Worm (Caenorhabditis elegans) whole organism, early embryonic: Measurements from ENCODE around the gene ant-1.3.
"Not testable (repeated sequence)": the region's sequence is repeated elsewhere in the genome, so short reads cannot be mapped to it uniquely, and the experiment has no call there.

ENCODE experiments used
- B0310.2 ChIP-seq: sonication (generic microtip); optimal IDR thresholded peaks from 2 replicates; lab custom pipeline; 2016; ENCODE audit warnings: mild to moderate bottlenecking, missing genetic modification characterization, missing compliant biosample characterization
- F13C5.2 ChIP-seq: sonication (generic microtip); optimal IDR thresholded peaks from 2 replicates; lab custom pipeline; 2017; ENCODE audit warnings: mild to moderate bottlenecking, missing genetic modification characterization, inconsistent platforms, missing compliant biosample characterization
- aly-1 ChIP-seq: sonication (generic microtip); optimal IDR thresholded peaks from 2 replicates; lab custom pipeline; 2016; ENCODE audit warnings: missing genetic modification characterization, missing compliant biosample characterization
- ama-1 ChIP-seq: fragments of 150-350 bp; optimal IDR thresholded peaks from 2 replicates; lab custom pipeline; 2014
- ceh-13 ChIP-seq: fragments of 200-800 bp; sonication (Bioruptor generic); optimal IDR thresholded peaks from 2 replicates; lab custom pipeline; 2018; ENCODE audit warnings: mild to moderate bottlenecking, missing genetic modification characterization, missing compliant biosample characterization
- ceh-36 ChIP-seq: sonication (generic microtip); optimal IDR thresholded peaks from 2 replicates; lab custom pipeline; 2016; ENCODE audit warnings: missing genetic modification characterization, inconsistent platforms, missing compliant biosample characterization
- ets-7 ChIP-seq: sonication (generic microtip); optimal IDR thresholded peaks from 2 replicates; lab custom pipeline; 2016; ENCODE audit warnings: missing genotype, missing genetic modification characterization, missing compliant biosample characterization
- flt-1 ChIP-seq: fragments of 200-800 bp; sonication (Bioruptor generic); IDR thresholded peaks from 2 replicates; pipeline ENCODE4 v1.3.6; 2022; ENCODE audit warnings: missing genetic modification characterization, missing compliant biosample characterization
- hmbx-1 ChIP-seq: sonication (generic microtip); optimal IDR thresholded peaks from 2 replicates; lab custom pipeline; 2016; ENCODE audit warnings: mild to moderate bottlenecking, missing genetic modification characterization, missing compliant biosample characterization
- hmg-4 ChIP-seq: fragments of 200-800 bp; sonication (Bioruptor generic); optimal IDR thresholded peaks from 2 replicates; lab custom pipeline; 2018; ENCODE audit warnings: mild to moderate bottlenecking, missing genetic modification characterization, missing compliant biosample characterization
- hnd-1 ChIP-seq: sonication (generic microtip); optimal IDR thresholded peaks from 2 replicates; lab custom pipeline; 2016; ENCODE audit warnings: missing genetic modification characterization, missing compliant biosample characterization
- pes-1 ChIP-seq: fragments of 200-800 bp; sonication (Bioruptor generic); IDR thresholded peaks from 2 replicates; pipeline ENCODE4 v1.3.6; 2022; ENCODE audit warnings: missing genetic modification reagents, missing genetic modification characterization, missing compliant biosample characterization
- scrt-1 ChIP-seq: fragments of 200-800 bp; sonication (Bioruptor generic); IDR thresholded peaks from 2 replicates; pipeline ENCODE4 v1.3.6; 2022; ENCODE audit warnings: missing genetic modification characterization, missing compliant biosample characterization
- sea-1 ChIP-seq: fragments of 200-800 bp; sonication (Bioruptor generic); conservative IDR thresholded peaks from 2 replicates; pipeline ENCODE4 v1.3.6; 2022; ENCODE audit warnings: missing genetic modification characterization, missing compliant biosample characterization
- tbx-11 ChIP-seq: fragments of 200-800 bp; sonication (Bioruptor generic); IDR thresholded peaks from 2 replicates; pipeline ENCODE4 v1.3.6; 2022; ENCODE audit warnings: missing genetic modification characterization, missing compliant biosample characterization
- tbx-37 ChIP-seq: fragments of 200-800 bp; sonication (Bioruptor generic); conservative IDR thresholded peaks from 2 replicates; pipeline ENCODE4 v1.3.6; 2022; ENCODE audit warnings: missing genetic modification reagents, missing genetic modification characterization, missing compliant biosample characterization
- tra-4 ChIP-seq: sonication (generic microtip); optimal IDR thresholded peaks from 2 replicates; lab custom pipeline; 2017; ENCODE audit warnings: missing genetic modification characterization, missing compliant biosample characterization

ant-1.3 gene

DNA sequence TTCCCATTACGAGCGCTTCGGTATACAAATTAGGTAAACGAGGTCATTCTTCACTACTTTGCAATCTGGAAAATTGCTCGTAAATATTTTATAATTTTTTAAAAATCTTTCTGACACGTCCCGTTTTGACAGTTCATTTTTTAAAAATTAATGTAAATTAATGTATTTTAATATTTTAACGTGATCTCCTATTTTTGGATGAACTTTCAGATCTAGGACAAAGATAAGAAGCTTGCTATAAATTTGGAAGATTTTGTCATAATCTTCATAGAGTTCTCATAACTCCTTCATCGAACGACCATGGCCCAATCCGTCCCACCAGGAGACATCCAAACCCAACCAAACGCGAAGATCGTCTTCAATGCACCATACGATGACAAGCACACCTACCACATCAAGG lies 20.4 kb downstream of the ant-1.3 start, which contains the start of gene msp-76:
TSS of gene msp-76 (plus strand) at position 301 of the 400 bp plus-strand sequence.
- TF ChIP-seq hnd-1, tra-4, ets-7 (tag; lab: Kevin White, UChicago): not testable (repeated sequence)

DNA sequence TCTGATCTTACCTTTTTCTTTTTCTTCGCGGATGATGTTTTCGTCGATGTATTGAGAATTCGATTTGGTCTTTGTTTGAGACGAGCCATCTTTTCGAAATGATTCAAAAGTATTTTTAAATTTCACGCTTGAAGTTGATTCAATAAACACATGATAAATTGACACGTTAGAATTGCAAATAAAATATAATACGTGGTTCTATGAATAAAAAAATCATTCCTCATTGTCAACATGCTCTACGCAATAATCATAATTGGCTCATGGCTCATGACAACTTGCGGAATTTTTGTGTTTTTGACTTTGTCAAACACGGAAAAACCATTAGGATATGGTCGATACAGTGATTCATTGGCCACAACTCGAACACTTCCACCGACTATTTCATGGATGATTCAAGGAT lies 25.7 kb downstream of the ant-1.3 start, which contains the start of the genes htas-1 and ZK1251.3:
TSS of gene htas-1 (minus strand) at position 101 of the 400 bp plus-strand sequence.
TSS of gene ZK1251.3 (plus strand) at position 226 of the 400 bp plus-strand sequence.
- TF ChIP-seq hnd-1 (tag; lab: Kevin White, UChicago) = no peak
- TF ChIP-seq hmbx-1 = no peak
- TF ChIP-seq F13C5.2 (tag; lab: Kevin White, UChicago) = no peak
- TF ChIP-seq aly-1 = no peak
- TF ChIP-seq tbx-37 (GFP tag; lab: Robert Waterston, UW) = no peak
- no peak for TF ChIP-seq tra-4 (tag; lab: Kevin White, UChicago)
- no peak for TF ChIP-seq hmg-4 (GFP tag; lab: Kevin White, UChicago)
- TF ChIP-seq B0310.2 (tag; lab: Kevin White, UChicago) = no peak
- no peak for TF ChIP-seq ets-7 (tag; lab: Kevin White, UChicago)
- TF ChIP-seq ceh-36 (tag; lab: Kevin White, UChicago) = no peak
- no peak for TF ChIP-seq ceh-13 (GFP tag; lab: Kevin White, UChicago)
- TF ChIP-seq pes-1 (GFP tag; lab: Robert Waterston, UW) = no peak
- TF ChIP-seq ama-1 (lab: Kevin White, UChicago) = no peak
- no peak for TF ChIP-seq tbx-11 (GFP tag; lab: Robert Waterston, UW)
- no peak for TF ChIP-seq scrt-1 (GFP tag; lab: Robert Waterston, UW)
- TF ChIP-seq sea-1 (GFP tag; lab: Robert Waterston, UW) = no peak
- TF ChIP-seq flt-1 (GFP tag; lab: Robert Waterston, UW) = no peak

ce11 chrIV:9682514-9682913 lies 26.6 kb downstream of the ant-1.3 start, which contains the start of gene ins-7:
Gene ins-7, minus strand, starts transcription at chrIV:9682845.
- TF ChIP-seq ceh-36 (tag; lab: Kevin White, UChicago) (no peak), hmg-4 (GFP tag; lab: Kevin White, UChicago) (no peak), F13C5.2 (tag; lab: Kevin White, UChicago) (no peak), scrt-1 (GFP tag; lab: Robert Waterston, UW) (no peak)

DNA sequence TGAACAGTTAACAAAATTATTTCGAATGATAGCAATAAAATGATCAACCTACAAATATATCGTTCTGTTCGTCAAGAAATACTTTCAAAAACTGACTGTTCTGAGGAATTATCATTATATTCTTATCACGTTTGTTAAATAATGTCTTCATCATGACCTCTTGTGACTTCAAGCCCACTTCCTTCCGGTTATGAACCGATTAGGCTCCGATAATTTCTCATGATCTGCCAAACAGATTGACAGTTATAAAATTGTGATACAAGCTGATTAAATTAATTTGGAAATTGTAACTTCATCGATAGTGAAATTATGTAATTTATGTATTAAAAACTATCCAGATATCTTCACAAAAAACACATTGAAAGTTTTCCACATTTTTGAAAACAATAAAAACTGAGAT lies 28.3 kb downstream of the ant-1.3 start, which contains the start of gene ins-8:
TSS of gene ins-8 (minus strand) at position 101 of the 400 bp plus-strand sequence.
- TF ChIP-seq tra-4 (tag; lab: Kevin White, UChicago) (no peak), hmg-4 (GFP tag; lab: Kevin White, UChicago) (no peak), flt-1 (GFP tag; lab: Robert Waterston, UW) (no peak), F13C5.2 (tag; lab: Kevin White, UChicago) (no peak), hmbx-1 (no peak), aly-1 (no peak), ama-1 (lab: Kevin White, UChicago) (no peak), tbx-37 (GFP tag; lab: Robert Waterston, UW) (no peak), ceh-36 (tag; lab: Kevin White, UChicago) (no peak), B0310.2 (tag; lab: Kevin White, UChicago) (no peak), hnd-1 (tag; lab: Kevin White, UChicago) (no peak), ets-7 (tag; lab: Kevin White, UChicago) (no peak), sea-1 (GFP tag; lab: Robert Waterston, UW) (no peak), tbx-11 (GFP tag; lab: Robert Waterston, UW) (no peak), ceh-13 (GFP tag; lab: Kevin White, UChicago) (no peak), scrt-1 (GFP tag; lab: Robert Waterston, UW) (no peak), pes-1 (GFP tag; lab: Robert Waterston, UW) (no peak)

DNA sequence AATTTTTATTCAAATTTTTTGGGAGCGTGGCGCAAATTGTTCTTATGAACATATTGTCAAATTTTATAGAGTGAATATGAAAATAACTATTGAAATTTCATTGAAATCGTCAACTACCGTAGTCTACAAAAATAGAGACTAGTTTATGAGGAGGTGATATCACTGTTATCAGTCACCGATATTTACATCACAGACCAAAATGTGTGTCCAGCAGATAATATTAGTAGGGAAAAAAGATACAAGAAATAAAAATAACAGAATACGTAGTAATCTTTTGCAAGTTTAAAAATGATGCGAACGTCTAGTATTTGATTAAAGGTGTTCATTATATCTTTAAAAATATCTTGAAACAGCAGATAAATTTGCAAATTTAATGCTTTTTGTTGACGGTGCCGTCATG lies 29.8 kb downstream of the ant-1.3 start:
- TF ChIP-seq aly-1 (no peak), hmg-4 (GFP tag; lab: Kevin White, UChicago) (no peak), hnd-1 (tag; lab: Kevin White, UChicago) (no peak), B0310.2 (tag; lab: Kevin White, UChicago) (no peak)

ce11 chrIV:9678007-9678406 lies 31.1 kb downstream of the ant-1.3 start:
- TF ChIP-seq tbx-37 (GFP tag; lab: Robert Waterston, UW) (no peak), scrt-1 (GFP tag; lab: Robert Waterston, UW) (no peak), tra-4 (tag; lab: Kevin White, UChicago) (no peak), flt-1 (GFP tag; lab: Robert Waterston, UW) (no peak), hnd-1 (tag; lab: Kevin White, UChicago) (no peak), F13C5.2 (tag; lab: Kevin White, UChicago) (no peak), aly-1 (no peak), ceh-36 (tag; lab: Kevin White, UChicago) (no peak), pes-1 (GFP tag; lab: Robert Waterston, UW) (no peak)

DNA sequence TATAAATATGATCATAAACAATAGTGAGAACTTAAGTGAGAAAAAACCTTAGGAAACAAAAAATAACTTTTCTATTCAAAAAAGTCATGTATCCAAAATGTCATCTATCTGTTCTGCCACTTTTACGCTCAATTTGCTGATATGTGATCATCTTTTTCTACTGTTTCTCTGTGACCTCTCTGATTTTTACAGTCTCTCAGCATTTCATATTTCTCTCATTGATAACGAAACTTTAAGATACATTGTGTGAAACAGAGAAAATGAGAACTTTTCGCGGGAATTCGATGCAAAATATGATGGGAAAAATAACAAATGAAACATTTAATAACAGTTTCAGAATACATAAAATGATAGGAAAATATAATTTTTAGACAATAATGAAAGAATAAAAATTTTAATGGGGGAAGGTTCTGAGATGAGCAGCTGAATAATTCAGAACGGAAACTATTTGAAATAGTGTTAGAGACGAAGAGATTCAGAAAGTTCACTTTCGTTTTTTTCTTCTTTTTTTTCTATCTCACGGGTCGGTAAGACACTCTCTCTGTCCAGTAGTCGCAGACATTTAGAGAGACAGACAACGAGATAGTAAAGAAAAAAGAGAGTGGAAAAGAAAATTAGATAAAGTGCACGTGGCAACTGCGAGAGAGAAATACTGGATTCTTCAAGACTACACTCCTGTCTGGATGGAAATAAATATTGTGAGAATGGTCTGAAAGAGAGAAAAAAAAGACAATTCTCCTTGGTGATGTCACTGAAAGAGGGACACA lies 31.7 kb downstream of the ant-1.3 start:
- TF ChIP-seq ets-7 (tag; lab: Kevin White, UChicago) (no peak), sea-1 (GFP tag; lab: Robert Waterston, UW) (no peak), tbx-37 (GFP tag; lab: Robert Waterston, UW) (no peak), flt-1 (GFP tag; lab: Robert Waterston, UW) (no peak)
